Worm (Caenorhabditis elegans) whole organism, L3 larva: ENCODE measurements around the gene xnd-1.

Experiments
- ZK546.5 ChIP-seq: sonication (generic microtip); optimal IDR thresholded peaks from 2 replicates; lab custom pipeline; 2017; ENCODE audit warnings: missing biosample characterization, missing genetic modification characterization
- elt-2 ChIP-seq: sonication (generic microtip); optimal IDR thresholded peaks from 2 replicates; lab custom pipeline; 2016; ENCODE audit warnings: missing genetic modification reagents, mild to moderate bottlenecking, missing genetic modification characterization, missing compliant biosample characterization
- eor-1 ChIP-seq, 2 experiments: fragments of 150-350 bp; optimal IDR thresholded peaks; 2 replicates each; lab custom pipeline; 2014 to 2018; ENCODE audit warnings: missing biosample characterization in 2 of 2, missing genetic modification characterization in 2 of 2
- nhr-237 ChIP-seq: fragments of 150-350 bp; optimal IDR thresholded peaks from 2 replicates; lab custom pipeline; 2014; ENCODE audit warnings: missing biosample characterization, missing genetic modification characterization
- nhr-25 ChIP-seq: sonication (generic microtip); optimal IDR thresholded peaks from 2 replicates; lab custom pipeline; 2017; ENCODE audit warnings: missing biosample characterization, missing genetic modification characterization
- pha-4 ChIP-seq: fragments of 150-350 bp; optimal IDR thresholded peaks from 2 replicates; lab custom pipeline; 2014; ENCODE audit warnings: missing biosample characterization, missing genetic modification reagents, missing genetic modification characterization
- snpc-4 ChIP-seq: fragments of 150-350 bp; optimal IDR thresholded peaks from 2 replicates; lab custom pipeline; 2014; ENCODE audit warnings: missing biosample characterization, missing genetic modification characterization
- ztf-11 ChIP-seq: fragments of 150-350 bp; optimal IDR thresholded peaks from 2 replicates; lab custom pipeline; 2014; ENCODE audit warnings: missing biosample characterization, missing genetic modification characterization

ce11 chrIII:5568679-5569078 lies 35.6 kb upstream of the xnd-1 start, which contains the start of gene nspb-12:
- TF ChIP-seq eor-1 (tag; optimal IDR thresholded peaks at IDR 0.05; lab: Kevin White, UChicago) (no peak), pha-4 (tag; lab: Kevin White, UChicago) (no peak), ZK546.5 (tag; lab: Kevin White, UChicago) (no peak), nhr-25 (tag; lab: Kevin White, UChicago) (no peak), nhr-237 (tag; lab: Kevin White, UChicago) (no peak), ztf-11 (tag; lab: Kevin White, UChicago) (no peak), snpc-4 (tag; lab: Kevin White, UChicago) (no peak), elt-2 (tag; lab: Kevin White, UChicago) (no peak)
